Worm (Caenorhabditis elegans) whole organism, mixed stage, embryonic: Measurements from ENCODE around the gene F46B6.6.

ENCODE experiments used
- M03D4.4 ChIP-seq: sonication (generic microtip); optimal IDR thresholded peaks from 2 replicates; lab custom pipeline; 2017; ENCODE audit warnings: mild to moderate bottlenecking, missing genetic modification characterization, missing compliant biosample characterization
- bed-3 ChIP-seq: fragments of 200-800 bp; sonication (Bioruptor generic); optimal IDR thresholded peaks from 3 replicates; lab custom pipeline; 2018; ENCODE audit warnings: mild to moderate bottlenecking, missing genetic modification characterization, moderate library complexity, missing compliant biosample characterization
- blmp-1 ChIP-seq: fragments of 150-350 bp; optimal IDR thresholded peaks from 2 replicates; lab custom pipeline; 2014; ENCODE audit warnings: missing biosample characterization, missing genetic modification characterization
- ceh-39 ChIP-seq: fragments of 150-350 bp; optimal IDR thresholded peaks from 2 replicates; lab custom pipeline; 2014; ENCODE audit warnings: missing biosample characterization, missing genetic modification characterization
- ceh-43 ChIP-seq: fragments of 200-800 bp; sonication (Bioruptor generic); optimal IDR thresholded peaks from 2 replicates; lab custom pipeline; 2018; ENCODE audit warnings: mild to moderate bottlenecking, missing genetic modification characterization, moderate library complexity, missing compliant biosample characterization
- ceh-83 ChIP-seq: fragments of 200-800 bp; sonication (Bioruptor generic); optimal IDR thresholded peaks from 2 replicates; lab custom pipeline; 2018; ENCODE audit warnings: mild to moderate bottlenecking, missing genetic modification characterization, missing compliant biosample characterization
- cnd-1 ChIP-seq: fragments of 200-800 bp; sonication (Bioruptor generic); optimal IDR thresholded peaks from 2 replicates; lab custom pipeline; 2018; ENCODE audit warnings: mild to moderate bottlenecking, missing genetic modification characterization, missing compliant biosample characterization
- drap-1 ChIP-seq: fragments of 200-800 bp; sonication (Bioruptor generic); optimal IDR thresholded peaks from 3 replicates; lab custom pipeline; 2018; ENCODE audit warnings: mild to moderate bottlenecking, missing genetic modification characterization, missing compliant biosample characterization
- elt-3 ChIP-seq: fragments of 150-350 bp; optimal IDR thresholded peaks from 2 replicates; lab custom pipeline; 2014; ENCODE audit warnings: missing biosample characterization, missing genetic modification characterization
- flh-1 ChIP-seq: fragments of 200-800 bp; sonication (Bioruptor generic); optimal IDR thresholded peaks from 2 replicates; lab custom pipeline; 2018; ENCODE audit warnings: mild to moderate bottlenecking, missing genetic modification characterization, moderate library complexity, missing compliant biosample characterization
- ham-2 ChIP-seq: fragments of 200-800 bp; sonication (Bioruptor generic); optimal IDR thresholded peaks from 2 replicates; lab custom pipeline; 2018; ENCODE audit warnings: mild to moderate bottlenecking, missing genetic modification characterization, missing compliant biosample characterization
- hlh-1 ChIP-seq: fragments of 150-350 bp; optimal IDR thresholded peaks from 2 replicates; lab custom pipeline; 2014; ENCODE audit warnings: missing biosample characterization, missing genetic modification reagents, missing genetic modification characterization
- lin-13 ChIP-seq: fragments of 150-350 bp; optimal IDR thresholded peaks from 2 replicates; lab custom pipeline; 2014; ENCODE audit warnings: missing biosample characterization, missing genetic modification characterization
- lin-32 ChIP-seq: fragments of 200-800 bp; sonication (Bioruptor generic); optimal IDR thresholded peaks from 2 replicates; lab custom pipeline; 2018; ENCODE audit warnings: mild to moderate bottlenecking, missing genetic modification characterization, missing compliant biosample characterization
- mab-5 ChIP-seq: fragments of 150-350 bp; optimal IDR thresholded peaks from 2 replicates; lab custom pipeline; 2014; ENCODE audit warnings: missing biosample characterization, missing genetic modification characterization
- mep-1 ChIP-seq: fragments of 150-350 bp; optimal IDR thresholded peaks from 2 replicates; lab custom pipeline; 2017; ENCODE audit warnings: missing biosample characterization, missing genetic modification reagents, missing genetic modification characterization, inconsistent platforms
- mls-2 ChIP-seq: sonication (generic microtip); optimal IDR thresholded peaks from 2 replicates; lab custom pipeline; 2016; ENCODE audit warnings: mild to moderate bottlenecking, missing genetic modification characterization, moderate library complexity, missing compliant biosample characterization
- nhr-12 ChIP-seq: fragments of 150-350 bp; optimal IDR thresholded peaks from 2 replicates; lab custom pipeline; 2014; ENCODE audit warnings: missing biosample characterization, missing genetic modification characterization
- nhr-2 ChIP-seq: fragments of 150-350 bp; optimal IDR thresholded peaks from 2 replicates; lab custom pipeline; 2014; ENCODE audit warnings: missing biosample characterization, missing genetic modification characterization
- nhr-237 ChIP-seq: fragments of 150-350 bp; optimal IDR thresholded peaks from 2 replicates; lab custom pipeline; 2014; ENCODE audit warnings: missing biosample characterization, missing genetic modification characterization
- nhr-28 ChIP-seq: fragments of 150-350 bp; optimal IDR thresholded peaks from 2 replicates; lab custom pipeline; 2014; ENCODE audit warnings: missing biosample characterization, missing genetic modification characterization
- nhr-76 ChIP-seq: sonication (generic microtip); optimal IDR thresholded peaks from 2 replicates; lab custom pipeline; 2017; ENCODE audit warnings: missing biosample characterization, missing genetic modification characterization
- pha-4 ChIP-seq: fragments of 150-350 bp; optimal IDR thresholded peaks from 2 replicates; lab custom pipeline; 2018; ENCODE audit warnings: missing biosample characterization, missing genetic modification reagents, missing genetic modification characterization
- sem-2 ChIP-seq: fragments of 200-800 bp; sonication (Bioruptor generic); optimal IDR thresholded peaks from 2 replicates; lab custom pipeline; 2018; ENCODE audit warnings: mild to moderate bottlenecking, missing genetic modification characterization, missing compliant biosample characterization
- snpc-4 ChIP-seq: fragments of 150-350 bp; optimal IDR thresholded peaks from 2 replicates; lab custom pipeline; 2014; ENCODE audit warnings: missing biosample characterization, missing genetic modification characterization
- sptf-1 ChIP-seq: sonication (generic microtip); optimal IDR thresholded peaks from 2 replicates; lab custom pipeline; 2017; ENCODE audit warnings: mild to moderate bottlenecking, missing genetic modification characterization, moderate library complexity, missing compliant biosample characterization
- tbx-8 ChIP-seq: fragments of 200-800 bp; sonication (Bioruptor generic); optimal IDR thresholded peaks from 2 replicates; lab custom pipeline; 2018; ENCODE audit warnings: mild to moderate bottlenecking, missing genetic modification characterization, moderate library complexity, missing compliant biosample characterization
- unc-39 ChIP-seq: fragments of 150-350 bp; optimal IDR thresholded peaks from 2 replicates; lab custom pipeline; 2014; ENCODE audit warnings: missing biosample characterization, missing genetic modification characterization
- unc-62 ChIP-seq: fragments of 150-350 bp; optimal IDR thresholded peaks from 2 replicates; lab custom pipeline; 2014; ENCODE audit warnings: missing biosample characterization, missing genetic modification reagents, missing genetic modification characterization
- zip-8 ChIP-seq: fragments of 150-350 bp; optimal IDR thresholded peaks from 2 replicates; lab custom pipeline; 2014; ENCODE audit warnings: missing biosample characterization, missing genetic modification characterization
- ztf-11 ChIP-seq: fragments of 150-350 bp; optimal IDR thresholded peaks from 2 replicates; lab custom pipeline; 2014; ENCODE audit warnings: missing biosample characterization, missing genetic modification characterization

The F46B6.6 gene

DNA sequence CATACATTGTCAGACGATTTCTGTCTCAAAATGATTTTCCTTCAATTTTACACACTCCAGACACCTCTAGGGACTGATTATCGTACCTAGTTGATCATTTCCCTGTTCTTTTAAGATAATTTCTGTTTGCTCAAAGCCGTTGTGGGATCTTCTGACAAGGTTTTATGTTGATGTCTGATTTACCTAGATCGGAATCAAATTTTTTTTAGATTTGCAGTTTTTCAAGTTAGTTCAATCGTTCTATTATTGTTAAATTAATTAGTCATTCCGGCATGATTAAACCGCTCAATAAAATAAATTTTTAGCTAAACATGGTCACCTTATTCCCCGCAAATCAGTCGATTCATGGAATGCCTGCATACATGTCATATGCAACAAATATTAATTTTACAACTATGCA is 26.9 kb upstream of the F46B6.6 start, which contains the start of gene sru-30:
TSS of gene sru-30 (plus strand) at position 301 of the 400 bp plus-strand sequence.
- TF ChIP-seq nhr-2 (tag; lab: Kevin White, UChicago), result no peak
- no peak for TF ChIP-seq nhr-76
- no peak for TF ChIP-seq sptf-1 (tag; lab: Kevin White, UChicago)
- TF ChIP-seq lin-13 (tag; lab: Kevin White, UChicago), result no peak
- TF ChIP-seq blmp-1, result no peak
- TF ChIP-seq ztf-11 (tag; lab: Kevin White, UChicago), result no peak

DNA sequence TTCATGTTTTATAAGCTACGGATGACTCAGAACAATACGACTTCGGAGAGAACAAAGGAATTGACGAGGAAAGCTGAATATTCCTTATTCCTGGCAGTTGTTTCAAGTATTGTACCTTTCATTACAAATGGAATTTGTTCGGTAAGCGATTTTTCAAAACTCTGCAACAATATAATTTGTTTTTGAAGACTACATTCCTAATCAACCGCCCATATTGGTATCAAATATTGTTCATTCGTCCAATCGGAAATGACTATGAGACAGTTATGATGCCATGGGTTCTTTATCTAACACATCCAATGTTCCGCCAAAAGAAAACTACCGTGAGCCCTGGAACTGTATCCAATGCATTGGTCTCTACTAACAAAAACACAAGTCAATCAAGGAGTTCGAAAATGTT is 25.5 kb upstream of the F46B6.6 start:
- TF ChIP-seq ceh-39, result no peak
- no peak for TF ChIP-seq sem-2 (GFP tag; lab: Kevin White, UChicago)
- TF ChIP-seq mab-5, result no peak
- no peak for TF ChIP-seq ztf-11 (tag; lab: Kevin White, UChicago)
- TF ChIP-seq ceh-43 (GFP tag; lab: Kevin White, UChicago), result no peak
- no peak for TF ChIP-seq elt-3 (tag; lab: Kevin White, UChicago)
- TF ChIP-seq M03D4.4 (tag; lab: Kevin White, UChicago), result no peak
- TF ChIP-seq tbx-8 (GFP tag; lab: Kevin White, UChicago), result no peak
- no peak for TF ChIP-seq hlh-1 (tag; lab: Kevin White, UChicago)
- no peak for TF ChIP-seq mls-2 (tag; lab: Kevin White, UChicago)
- no peak for TF ChIP-seq mep-1
- TF ChIP-seq cnd-1, result no peak
- TF ChIP-seq ham-2 (GFP tag; lab: Kevin White, UChicago), result no peak
- TF ChIP-seq lin-32, result no peak
- no peak for TF ChIP-seq snpc-4
- no peak for TF ChIP-seq nhr-237 (tag; lab: Kevin White, UChicago)
- no peak for TF ChIP-seq unc-62
- TF ChIP-seq blmp-1, result no peak

DNA sequence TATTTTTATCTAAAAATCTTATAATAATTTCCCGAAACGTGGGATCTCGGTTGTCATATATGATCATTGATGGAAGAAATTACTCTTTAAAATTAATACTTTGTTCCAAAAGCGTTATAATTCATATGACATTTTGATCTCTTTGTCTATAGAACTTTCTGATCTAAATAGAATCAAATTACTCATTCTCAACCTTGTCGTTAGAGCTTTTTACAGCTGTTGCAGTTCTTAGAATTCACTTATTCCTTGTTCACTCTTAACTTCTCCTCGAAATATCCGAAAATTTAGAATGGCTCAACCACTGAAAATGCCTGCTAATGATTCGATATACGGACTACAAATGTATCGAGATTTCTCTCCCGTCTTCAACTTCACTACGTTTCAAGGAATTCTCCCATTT is 24.5 kb upstream of the F46B6.6 start, which contains the start of gene sru-29:
TSS of gene sru-29 (plus strand) at position 301 of the 400 bp plus-strand sequence.
- no peak for TF ChIP-seq nhr-28
- TF ChIP-seq sem-2 (GFP tag; lab: Kevin White, UChicago), result no peak
- no peak for TF ChIP-seq nhr-12 (tag; lab: Kevin White, UChicago)

DNA sequence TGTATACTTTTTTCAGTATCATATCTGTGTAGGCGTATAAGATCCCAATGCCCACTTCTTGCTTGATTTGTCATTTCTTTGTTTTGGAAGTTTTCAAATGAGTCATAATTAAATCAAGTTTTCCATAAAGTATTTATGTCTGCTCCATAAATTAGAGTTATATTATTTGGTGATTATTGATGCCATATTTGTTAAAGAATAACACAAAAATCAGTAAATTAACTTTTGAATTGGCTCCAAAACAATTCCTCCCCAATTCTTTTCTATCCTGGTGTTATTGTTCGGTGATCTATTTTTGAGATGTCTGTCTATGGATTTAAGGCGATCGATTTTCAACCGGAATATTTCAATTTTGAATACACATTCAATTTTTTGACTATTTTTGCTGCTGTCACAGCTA is 18.5 kb upstream of the F46B6.6 start, which contains the start of gene sru-37:
TSS of gene sru-37 (plus strand) at position 301 of the 400 bp plus-strand sequence.
- no peak for TF ChIP-seq nhr-28
- no peak for TF ChIP-seq unc-62
- TF ChIP-seq nhr-76, result no peak
- no peak for TF ChIP-seq lin-13 (tag; lab: Kevin White, UChicago)
- no peak for TF ChIP-seq tbx-8 (GFP tag; lab: Kevin White, UChicago)
- TF ChIP-seq drap-1 (GFP tag; lab: Kevin White, UChicago), result no peak
- TF ChIP-seq pha-4 (tag; lab: Kevin White, UChicago), result no peak

DNA sequence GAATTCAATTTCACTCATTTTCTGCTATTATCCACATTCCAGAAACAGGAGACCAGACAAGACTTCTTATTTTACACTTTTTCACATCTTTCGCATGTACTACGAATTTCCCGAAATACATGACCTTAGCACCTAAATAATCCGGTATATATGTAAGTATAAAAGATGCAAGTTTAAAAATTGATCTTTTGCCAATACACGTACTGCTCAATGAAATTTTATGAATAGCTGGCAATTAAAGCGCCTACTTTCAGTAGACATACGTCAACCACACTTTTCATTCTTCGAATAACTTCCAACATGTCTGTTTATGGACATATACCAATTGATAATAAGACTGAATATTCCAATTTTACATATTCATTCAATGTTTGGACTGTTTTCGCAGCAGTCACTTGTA is 16.5 kb upstream of the F46B6.6 start, which contains the start of gene sru-39:
TSS of gene sru-39 (plus strand) at position 301 of the 400 bp plus-strand sequence.
- TF ChIP-seq elt-3 (tag; lab: Kevin White, UChicago) (no peak), pha-4 (tag; lab: Kevin White, UChicago) (no peak), drap-1 (GFP tag; lab: Kevin White, UChicago) (no peak), ceh-43 (GFP tag; lab: Kevin White, UChicago) (no peak), ham-2 (GFP tag; lab: Kevin White, UChicago) (no peak), tbx-8 (GFP tag; lab: Kevin White, UChicago) (no peak), zip-8 (tag; lab: Kevin White, UChicago) (no peak), nhr-12 (tag; lab: Kevin White, UChicago) (no peak), lin-32 (no peak), unc-39 (tag; lab: Kevin White, UChicago) (no peak), blmp-1 (no peak), sptf-1 (tag; lab: Kevin White, UChicago) (no peak), M03D4.4 (tag; lab: Kevin White, UChicago) (no peak), bed-3 (no peak), nhr-76 (no peak), ceh-83 (GFP tag; lab: Kevin White, UChicago) (no peak), flh-1 (GFP tag; lab: Kevin White, UChicago) (no peak), nhr-2 (tag; lab: Kevin White, UChicago) (no peak)
